Fruit fly (Drosophila melanogaster) whole organism, embryonic: ENCODE measurements around the gene bbg.

Experiments
- Adf1 ChIP-seq: fragments of 200-800 bp; sonication (Bioruptor generic); IDR thresholded peaks from 2 replicates; pipeline ENCODE4 v1.3.6; 2022; ENCODE audit warnings: missing biosample characterization, missing genetic modification characterization
- CG10147 ChIP-seq: fragments of 200-800 bp; sonication (Bioruptor generic); optimal IDR thresholded peaks from 2 replicates; lab custom pipeline; 2019; ENCODE audit warnings: missing biosample characterization, mild to moderate bottlenecking, missing genetic modification characterization, moderate library complexity
- CG10209 ChIP-seq: fragments of 200-800 bp; sonication (Bioruptor generic); optimal IDR thresholded peaks from 3 replicates; lab custom pipeline; 2017; ENCODE audit warnings: missing biosample characterization, mild to moderate bottlenecking, missing genetic modification characterization, missing genetic modification reagents
- CG10267 ChIP-seq: fragments of 200-800 bp; sonication (Bioruptor generic); optimal IDR thresholded peaks from 2 replicates; lab custom pipeline; 2018; ENCODE audit warnings: missing biosample characterization, mild to moderate bottlenecking, missing genetic modification characterization, moderate library complexity
- CG11247 ChIP-seq: fragments of 200-800 bp; sonication (Bioruptor generic); IDR thresholded peaks from 2 replicates; pipeline ENCODE4 v1.3.6; 2022; ENCODE audit warnings: missing biosample characterization, missing genetic modification characterization
- CG11504 ChIP-seq: fragments of 200-800 bp; sonication (Bioruptor generic); optimal IDR thresholded peaks from 3 replicates; lab custom pipeline; 2019; ENCODE audit warnings: missing biosample characterization, mild to moderate bottlenecking, missing genetic modification characterization, moderate library complexity
- CG12942 ChIP-seq: fragments of 200-800 bp; sonication (Bioruptor generic); optimal IDR thresholded peaks from 3 replicates; lab custom pipeline; 2016; ENCODE audit warnings: missing biosample characterization, missing genetic modification characterization
- CG13296 ChIP-seq: fragments of 200-800 bp; sonication (Bioruptor generic); optimal IDR thresholded peaks from 3 replicates; lab custom pipeline; 2018; ENCODE audit warnings: missing biosample characterization, mild to moderate bottlenecking, missing genetic modification characterization
- CG13894 ChIP-seq: fragments of 200-800 bp; sonication (Bioruptor generic); optimal IDR thresholded peaks from 3 replicates; lab custom pipeline; 2018; ENCODE audit warnings: missing biosample characterization, mild to moderate bottlenecking, missing genetic modification characterization, moderate library complexity
- CG14667 ChIP-seq: fragments of 200-800 bp; sonication (Bioruptor generic); IDR thresholded peaks from 2 replicates; pipeline ENCODE4 v1.3.6; 2022; ENCODE audit warnings: missing biosample characterization, missing genetic modification characterization
- CG14860 ChIP-seq: fragments of 200-800 bp; sonication (Bioruptor generic); IDR thresholded peaks from 3 replicates; pipeline ENCODE4 v1.3.6; 2022; ENCODE audit warnings: missing biosample characterization, missing genetic modification characterization; ENCODE audit not compliant: partially characterized antibody
- CG17328 ChIP-seq: fragments of 200-800 bp; sonication (Bioruptor generic); IDR thresholded peaks from 2 replicates; pipeline ENCODE4 v1.3.6; 2022; ENCODE audit warnings: missing biosample characterization, missing genetic modification characterization
- CG17385 ChIP-seq: fragments of 200-800 bp; sonication (Bioruptor generic); optimal IDR thresholded peaks from 3 replicates; lab custom pipeline; 2018; ENCODE audit warnings: missing biosample characterization, mild to moderate bottlenecking, missing genetic modification characterization
- CG2120 ChIP-seq: fragments of 200-800 bp; sonication (Bioruptor generic); optimal IDR thresholded peaks from 3 replicates; lab custom pipeline; 2016; ENCODE audit warnings: missing biosample characterization, missing genetic modification characterization
- CG42726 ChIP-seq: fragments of 200-800 bp; sonication (Bioruptor generic); IDR thresholded peaks from 2 replicates; pipeline ENCODE4 v1.3.6; 2022; ENCODE audit warnings: missing biosample characterization, missing genetic modification characterization; ENCODE audit not compliant: partially characterized antibody
- CG6765 ChIP-seq: fragments of 200-800 bp; sonication (Bioruptor generic); optimal IDR thresholded peaks from 3 replicates; lab custom pipeline; 2017; ENCODE audit warnings: missing biosample characterization, mild to moderate bottlenecking, missing genetic modification characterization
- CG7556 ChIP-seq: fragments of 200-800 bp; sonication (Bioruptor generic); optimal IDR thresholded peaks from 2 replicates; lab custom pipeline; 2017; ENCODE audit warnings: missing biosample characterization, mild to moderate bottlenecking, missing genetic modification characterization
- CG9437 ChIP-seq: fragments of 200-800 bp; sonication (Bioruptor generic); optimal IDR thresholded peaks from 2 replicates; lab custom pipeline; 2018; ENCODE audit warnings: missing biosample characterization, mild to moderate bottlenecking, missing genetic modification characterization
- CTCF ChIP-seq: fragments of 200-800 bp; sonication (Bioruptor generic); optimal IDR thresholded peaks from 2 replicates; lab custom pipeline; 2017; ENCODE audit warnings: missing biosample characterization, mild to moderate bottlenecking, missing genetic modification characterization, moderate library complexity
- CkIIα-i1 ChIP-seq: fragments of 200-800 bp; sonication (Bioruptor generic); IDR thresholded peaks from 2 replicates; pipeline ENCODE4 v1.3.6; 2022; ENCODE audit warnings: missing biosample characterization, missing genetic modification characterization
- Ets65A ChIP-seq: fragments of 200-800 bp; sonication (Bioruptor generic); peaks from one replicate; lab custom pipeline; 2016; ENCODE audit warnings: missing biosample characterization, missing genetic modification characterization
- Ets97D ChIP-seq: fragments of 200-800 bp; sonication (Bioruptor generic); optimal IDR thresholded peaks from 3 replicates; lab custom pipeline; 2016; ENCODE audit warnings: missing biosample characterization, missing genetic modification characterization
- Gug ChIP-seq: fragments of 200-800 bp; sonication (Bioruptor generic); IDR thresholded peaks from 4 replicates; pipeline ENCODE4 v1.3.6; 2022; ENCODE audit warnings: missing biosample characterization, missing genetic modification characterization
- Hmr ChIP-seq: fragments of 200-800 bp; sonication (Bioruptor generic); optimal IDR thresholded peaks from 3 replicates; lab custom pipeline; 2017; ENCODE audit warnings: mild to moderate bottlenecking, missing biosample characterization, missing genetic modification reagents, missing genetic modification characterization
- Hr3 ChIP-seq: fragments of 200-800 bp; sonication (Bioruptor generic); optimal IDR thresholded peaks from 3 replicates; lab custom pipeline; 2016; ENCODE audit warnings: missing biosample characterization, missing genetic modification characterization
- Hr39 ChIP-seq: fragments of >200 bp; optimal IDR thresholded peaks from 2 replicates; lab custom pipeline; 2017
- Hr51 ChIP-seq, 2 experiments: fragments of 200-800 bp; sonication (Bioruptor generic); optimal IDR thresholded peaks; 2 replicates in 1 of 2; 3 replicates in 1 of 2; lab custom pipeline; 2016 to 2018; ENCODE audit warnings: missing biosample characterization in 2 of 2, missing genetic modification characterization in 2 of 2, mild to moderate bottlenecking in 1 of 2, moderate library complexity in 1 of 2
- Lim3 ChIP-seq: fragments of 200-800 bp; sonication (Bioruptor generic); IDR thresholded peaks from 2 replicates; pipeline ENCODE4 v1.3.6; 2022; ENCODE audit warnings: missing biosample characterization, missing genetic modification characterization
- Lpt ChIP-seq: fragments of >200 bp; optimal IDR thresholded peaks from 2 replicates; lab custom pipeline; 2018; ENCODE audit warnings: missing biosample characterization, missing genetic modification characterization
- Sox100B ChIP-seq: fragments of 200-800 bp; sonication (Bioruptor generic); optimal IDR thresholded peaks from 3 replicates; lab custom pipeline; 2018; ENCODE audit warnings: missing biosample characterization, mild to moderate bottlenecking, missing genetic modification characterization
- Spps ChIP-seq: fragments of 200-800 bp; sonication (Bioruptor generic); optimal IDR thresholded peaks from 2 replicates; lab custom pipeline; 2018; ENCODE audit warnings: missing biosample characterization, mild to moderate bottlenecking, missing genetic modification characterization
- Usf ChIP-seq: fragments of 200-800 bp; sonication (Bioruptor generic); optimal IDR thresholded peaks from 2 replicates; lab custom pipeline; 2017; ENCODE audit warnings: missing genotype, missing biosample characterization, missing genetic modification characterization
- Xbp1 ChIP-seq: fragments of 200-800 bp; sonication (Bioruptor generic); optimal IDR thresholded peaks from 3 replicates; lab custom pipeline; 2016; ENCODE audit warnings: missing biosample characterization, mild to moderate bottlenecking, missing genetic modification characterization
- YL-1 ChIP-seq: fragments of 200-800 bp; sonication (Bioruptor generic); optimal IDR thresholded peaks from 3 replicates; lab custom pipeline; 2017; ENCODE audit warnings: missing biosample characterization, mild to moderate bottlenecking, missing genetic modification characterization
- ap ChIP-seq: fragments of 200-800 bp; sonication (Bioruptor generic); IDR thresholded peaks from 2 replicates; pipeline ENCODE4 v1.3.6; 2022; ENCODE audit warnings: missing biosample characterization, missing genetic modification characterization
- bcd ChIP-seq: fragments of 200-800 bp; sonication (Bioruptor generic); optimal IDR thresholded peaks from 2 replicates; lab custom pipeline; 2017; ENCODE audit warnings: missing biosample characterization, mild to moderate bottlenecking, missing genetic modification characterization
- cato ChIP-seq: fragments of 200-800 bp; sonication (Bioruptor generic); optimal IDR thresholded peaks from 2 replicates; lab custom pipeline; 2016; ENCODE audit warnings: missing biosample characterization, missing genetic modification characterization, borderline replicate concordance
- kay ChIP-seq: fragments of 200-800 bp; sonication (Bioruptor generic); optimal IDR thresholded peaks from 2 replicates; lab custom pipeline; 2016; ENCODE audit warnings: missing biosample characterization, missing genetic modification characterization
- ken ChIP-seq: fragments of 200-800 bp; sonication (Bioruptor generic); IDR thresholded peaks from 3 replicates; pipeline ENCODE4 v1.3.6; 2022; ENCODE audit warnings: missing biosample characterization, missing genetic modification characterization
- lov ChIP-seq, 2 experiments: fragments of 200-800 bp in 1 of 2; fragments of >200 bp in 1 of 2; sonication (Bioruptor generic) in 1 of 2; IDR thresholded peaks in 1 of 2; optimal IDR thresholded peaks in 1 of 2; 2 replicates in 1 of 2; 3 replicates in 1 of 2; pipeline versions ENCODE4 v1.3.6 to Lab custom; 2017 to 2022; ENCODE audit warnings: missing biosample characterization in 1 of 2, missing genetic modification characterization in 1 of 2
- nmo ChIP-seq: fragments of 200-800 bp; sonication (Bioruptor generic); optimal IDR thresholded peaks from 2 replicates; lab custom pipeline; 2018; ENCODE audit warnings: missing biosample characterization, mild to moderate bottlenecking, missing genetic modification characterization, moderate library complexity
- prd ChIP-seq, 3 experiments: fragments of >200 bp in 2 of 3; fragments of 200-800 bp in 1 of 3; sonication (Bioruptor generic) in 1 of 3; optimal IDR thresholded peaks in 2 of 3; IDR thresholded peaks in 1 of 3; 2 replicates in 2 of 3; 3 replicates in 1 of 3; pipeline versions ENCODE4 v1.3.6 to Lab custom; 2017 to 2022; ENCODE audit warnings: missing biosample characterization in 1 of 3, missing genetic modification characterization in 1 of 3
- rib ChIP-seq: fragments of 200-800 bp; sonication (Bioruptor generic); IDR thresholded peaks from 2 replicates; pipeline ENCODE4 v1.3.6; 2022; ENCODE audit warnings: missing biosample characterization, missing genetic modification characterization
- run ChIP-seq: fragments of 200-800 bp; sonication (Bioruptor generic); optimal IDR thresholded peaks from 3 replicates; lab custom pipeline; 2018; ENCODE audit warnings: missing biosample characterization, mild to moderate bottlenecking, missing genetic modification characterization
- sens-2 ChIP-seq: fragments of 200-800 bp; sonication (Bioruptor generic); IDR thresholded peaks from 2 replicates; pipeline ENCODE4 v1.3.6; 2022; ENCODE audit warnings: missing biosample characterization, missing genetic modification characterization
- slou ChIP-seq: fragments of 200-800 bp; sonication (Bioruptor generic); optimal IDR thresholded peaks from 3 replicates; lab custom pipeline; 2016; ENCODE audit warnings: missing biosample characterization, missing genetic modification characterization
- stwl ChIP-seq: fragments of 200-800 bp; sonication (Bioruptor generic); optimal IDR thresholded peaks from 3 replicates; lab custom pipeline; 2018; ENCODE audit warnings: missing biosample characterization, mild to moderate bottlenecking, missing genetic modification characterization, moderate library complexity
- toy ChIP-seq: fragments of 200-800 bp; sonication (Bioruptor generic); IDR thresholded peaks from 2 replicates; pipeline ENCODE4 v1.3.6; 2022; ENCODE audit warnings: missing biosample characterization, missing genetic modification characterization
- trh ChIP-seq: fragments of 200-800 bp; sonication (Bioruptor generic); optimal IDR thresholded peaks from 2 replicates; lab custom pipeline; 2016; ENCODE audit warnings: missing biosample characterization, missing genetic modification characterization
- ttk ChIP-seq: fragments of 200-800 bp; sonication (Bioruptor generic); IDR thresholded peaks from 2 replicates; pipeline ENCODE4 v2.1.2; 2022; ENCODE audit warnings: missing biosample characterization, missing genetic modification characterization
- vfl ChIP-seq: fragments of 200-800 bp; sonication (Bioruptor generic); optimal IDR thresholded peaks from 2 replicates; lab custom pipeline; 2016; ENCODE audit warnings: missing biosample characterization, missing genetic modification characterization

The bbg gene

dm6 chr3L:14366124-14366523 lies 170.0 kb downstream of the bbg start (continued):
- TF ChIP-seq Hmr (GFP tag; lab: Kevin White, UChicago) (peak; percentile 44), CG11247 (GFP tag; lab: Robert Waterston, UW) (no peak), CG13296 (peak; percentile 53), CG10209 (GFP tag; lab: Kevin White, UChicago) (peak; percentile 65), Hr3 (no peak), CkIIα-i1 (GFP tag; lab: Robert Waterston, UW) (no peak), ap (GFP tag; lab: Robert Waterston, UW) (no peak), rib (GFP tag; lab: Robert Waterston, UW) (0 out of 2 replicates have a peak, but pooled peaks have one; percentile 49), ken (GFP tag; lab: Robert Waterston, UW) (no peak), kay (GFP tag; lab: Kevin White, UChicago) (no peak), CG42726 (no peak), bcd (peak; percentile 47), slou (GFP tag; lab: Kevin White, UChicago) (no peak), CG10267 (tag; lab: Kevin White, UChicago) (peak; percentile 35), stwl (peak; percentile 1), Sox100B (GFP tag; lab: Kevin White, UChicago) (peak; percentile 79), Adf1 (GFP tag; lab: Robert Waterston, UW) (no peak), Hr51 (GFP tag; optimal IDR thresholded peaks at IDR 0.05; lab: Kevin White, UChicago) (peak; percentile 22 to 35), CG6765 (no peak), CG14860 (GFP tag; lab: Robert Waterston, UW) (no peak), CG17385 (GFP tag; lab: Kevin White, UChicago) (peak; percentile 52), run (tag; lab: Kevin White, UChicago) (peak; percentile 81), Spps (peak; percentile 60), lov (optimal IDR thresholded peaks at IDR 0.05; lab: Kevin White, UChicago) (no peak), lov (GFP tag; IDR thresholded peaks at IDR 0.05; lab: Robert Waterston, UW) (0 out of 3 replicates have a peak, but pooled peaks have one; percentile 33), cato (no peak), CG7556 (peak; percentile 46)

dm6 chr3L:14365440-14365839 lies 170.6 kb downstream of the bbg start:
- no peak for TF ChIP-seq CG11504 (tag; lab: Kevin White, UChicago)
- TF ChIP-seq CTCF, result peak; percentile 83
- TF ChIP-seq Lim3 (GFP tag; lab: Robert Waterston, UW), result no peak
- peak; percentile 7 for TF ChIP-seq stwl
- no peak for TF ChIP-seq CG10147 (GFP tag; lab: Kevin White, UChicago)
- TF ChIP-seq Ets65A, result peak; percentile 45
- TF ChIP-seq Xbp1 (GFP tag; lab: Kevin White, UChicago), result no peak
- no peak for TF ChIP-seq trh (GFP tag; lab: Kevin White, UChicago)

dm6 chr3L:14364701-14365100 lies 171.4 kb downstream of the bbg start:
- no peak for TF ChIP-seq Gug (GFP tag; lab: Robert Waterston, UW)
- no peak for TF ChIP-seq YL-1 (GFP tag; lab: Kevin White, UChicago)
- peak; percentile 78 for TF ChIP-seq CG17328 (GFP tag; lab: Robert Waterston, UW)
- peak; percentile 23 for TF ChIP-seq nmo (GFP tag; lab: Kevin White, UChicago)
- no peak for TF ChIP-seq CG2120
- no peak for TF ChIP-seq CG14667 (GFP tag; lab: Robert Waterston, UW)
- no peak for TF ChIP-seq ttk (GFP tag; lab: Robert Waterston, UW)
- TF ChIP-seq Hr39 (lab: Kevin White, UChicago), result no peak
- TF ChIP-seq Ets97D (GFP tag; lab: Kevin White, UChicago), result no peak
- TF ChIP-seq toy (GFP tag; lab: Robert Waterston, UW), result no peak
- TF ChIP-seq prd (optimal IDR thresholded peaks at IDR 0.05; lab: Kevin White, UChicago), result no peak
- TF ChIP-seq prd (GFP tag; IDR thresholded peaks at IDR 0.05; lab: Robert Waterston, UW), result peak; percentile 81
- TF ChIP-seq CG12942 (GFP tag; lab: Kevin White, UChicago), result no peak
- TF ChIP-seq sens-2 (GFP tag; lab: Robert Waterston, UW), result peak; percentile 56
- TF ChIP-seq Lpt (GFP tag; lab: Kevin White, UChicago), result no peak
- no peak for TF ChIP-seq vfl (GFP tag; lab: Kevin White, UChicago)
- no peak for TF ChIP-seq CG9437 (GFP tag; lab: Kevin White, UChicago)
- TF ChIP-seq Usf (GFP tag; lab: Kevin White, UChicago), result peak; percentile 12
- no peak for TF ChIP-seq CG13894 (tag; lab: Kevin White, UChicago)
